Worm (Caenorhabditis elegans) whole organism, early embryonic: ENCODE measurements around the gene C08F11.17.

ENCODE experiments used
- B0310.2 ChIP-seq: sonication (generic microtip); optimal IDR thresholded peaks from 2 replicates; lab custom pipeline; 2016; ENCODE audit warnings: mild to moderate bottlenecking, missing genetic modification characterization, missing compliant biosample characterization
- F13C5.2 ChIP-seq: sonication (generic microtip); optimal IDR thresholded peaks from 2 replicates; lab custom pipeline; 2017; ENCODE audit warnings: mild to moderate bottlenecking, missing genetic modification characterization, inconsistent platforms, missing compliant biosample characterization
- ama-1 ChIP-seq: fragments of 150-350 bp; optimal IDR thresholded peaks from 2 replicates; lab custom pipeline; 2014
- ceh-36 ChIP-seq: sonication (generic microtip); optimal IDR thresholded peaks from 2 replicates; lab custom pipeline; 2016; ENCODE audit warnings: missing genetic modification characterization, inconsistent platforms, missing compliant biosample characterization
- ets-7 ChIP-seq: sonication (generic microtip); optimal IDR thresholded peaks from 2 replicates; lab custom pipeline; 2016; ENCODE audit warnings: missing genotype, missing genetic modification characterization, missing compliant biosample characterization
- flt-1 ChIP-seq: fragments of 200-800 bp; sonication (Bioruptor generic); IDR thresholded peaks from 2 replicates; pipeline ENCODE4 v1.3.6; 2022; ENCODE audit warnings: missing genetic modification characterization, missing compliant biosample characterization
- hmg-4 ChIP-seq: fragments of 200-800 bp; sonication (Bioruptor generic); optimal IDR thresholded peaks from 2 replicates; lab custom pipeline; 2018; ENCODE audit warnings: mild to moderate bottlenecking, missing genetic modification characterization, missing compliant biosample characterization
- scrt-1 ChIP-seq: fragments of 200-800 bp; sonication (Bioruptor generic); IDR thresholded peaks from 2 replicates; pipeline ENCODE4 v1.3.6; 2022; ENCODE audit warnings: missing genetic modification characterization, missing compliant biosample characterization
- sea-1 ChIP-seq: fragments of 200-800 bp; sonication (Bioruptor generic); conservative IDR thresholded peaks from 2 replicates; pipeline ENCODE4 v1.3.6; 2022; ENCODE audit warnings: missing genetic modification characterization, missing compliant biosample characterization
- tbx-37 ChIP-seq: fragments of 200-800 bp; sonication (Bioruptor generic); conservative IDR thresholded peaks from 2 replicates; pipeline ENCODE4 v1.3.6; 2022; ENCODE audit warnings: missing genetic modification reagents, missing genetic modification characterization, missing compliant biosample characterization

DNA sequence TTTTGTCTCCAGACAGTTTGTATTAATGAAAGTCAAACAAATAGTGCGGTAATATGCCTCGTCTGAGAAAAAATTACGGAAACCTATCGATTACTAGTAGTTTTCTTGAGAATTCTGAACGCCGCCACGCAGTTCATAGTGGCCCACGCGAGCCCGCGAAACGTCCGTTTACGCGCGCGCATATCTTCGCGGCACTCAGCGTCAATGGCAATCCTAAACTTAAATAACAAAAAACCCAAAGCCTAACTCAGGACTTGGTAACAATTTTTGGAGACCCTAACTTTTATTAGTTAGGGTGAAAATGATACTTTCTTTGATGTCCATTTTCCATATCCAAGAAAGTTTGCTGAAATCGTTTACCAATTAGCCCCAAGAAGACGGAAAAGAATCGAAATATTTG lies 48.7 kb downstream of the C08F11.17 start:
- TF ChIP-seq F13C5.2 (tag; lab: Kevin White, UChicago): no peak
- TF ChIP-seq sea-1 (GFP tag; lab: Robert Waterston, UW): no peak
- TF ChIP-seq flt-1: no peak
- no peak for TF ChIP-seq B0310.2
- TF ChIP-seq ceh-36 (tag; lab: Kevin White, UChicago): no peak
- TF ChIP-seq ama-1 (lab: Kevin White, UChicago): no peak
- TF ChIP-seq tbx-37 (GFP tag; lab: Robert Waterston, UW): no peak
- no peak for TF ChIP-seq scrt-1 (GFP tag; lab: Robert Waterston, UW)
- no peak for TF ChIP-seq ets-7 (tag; lab: Kevin White, UChicago)
- no peak for TF ChIP-seq hmg-4 (GFP tag; lab: Kevin White, UChicago)
